Fruit fly (Drosophila melanogaster): ENCODE results near the gene CG6763.

The CG6763 gene

DNA sequence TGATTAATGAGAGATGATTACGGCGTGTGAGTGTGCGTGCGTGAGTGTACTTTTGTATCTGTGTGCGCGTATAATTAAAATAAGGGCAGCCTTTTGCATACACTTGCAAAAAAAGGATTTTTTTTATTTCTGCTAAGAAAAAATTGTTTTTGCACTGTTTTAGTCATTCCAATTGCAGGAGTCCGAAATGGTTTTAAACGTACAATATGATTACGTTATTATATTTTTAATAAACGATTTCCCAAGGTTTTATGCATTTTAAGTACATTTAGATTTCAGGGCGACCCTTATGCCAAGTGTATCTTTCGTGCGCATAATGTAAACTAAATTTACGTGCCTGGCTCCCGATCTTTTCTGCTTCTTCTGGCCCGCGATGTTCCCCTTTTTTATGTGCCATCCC, 51.1 kb downstream of the CG6763 start (continued):
- TF ChIP-seq net (GFP tag; optimal IDR thresholded peaks at IDR 0.05) (peak; percentile 35), Ets21C (GFP tag; optimal IDR thresholded peaks at IDR 0.05) (peak; percentile 22), Lpt (GFP tag; optimal IDR thresholded peaks at IDR 0.05) (no peak), vri (GFP tag; optimal IDR thresholded peaks at IDR 0.05) (peak; percentile 56), fd85E (GFP tag; optimal IDR thresholded peaks at IDR 0.05) (no peak), CG15336 (GFP tag; IDR thresholded peaks at IDR 0.05) (peak; percentile 46), CG10631 (GFP tag; optimal IDR thresholded peaks at IDR 0.05) (peak; percentile 66), acj6 (GFP tag; optimal IDR thresholded peaks at IDR 0.05) (peak; percentile 75), CG10669 (GFP tag; optimal IDR thresholded peaks at IDR 0.05) (peak; percentile 73), Sox15 (GFP tag; optimal IDR thresholded peaks at IDR 0.05) (peak; percentile 65), ss (GFP tag; optimal IDR thresholded peaks at IDR 0.05) (peak; percentile 12 to 47), CG32006 (GFP tag; optimal IDR thresholded peaks at IDR 0.05) (peak; percentile 55), esn (GFP tag; optimal IDR thresholded peaks at IDR 0.05) (peak; percentile 67), salr (GFP tag; optimal IDR thresholded peaks at IDR 0.05) (peak; percentile 7 to 48), Smox (GFP tag; optimal IDR thresholded peaks at IDR 0.05) (peak; percentile 60), CG8319 (GFP tag; optimal IDR thresholded peaks at IDR 0.05) (peak; percentile 63), spab (GFP tag; optimal IDR thresholded peaks at IDR 0.05) (peak; percentile 16), eg (GFP tag; IDR thresholded peaks at IDR 0.05) (peak; percentile 58), Gug (GFP tag; IDR thresholded peaks at IDR 0.05) (peak; percentile 54), Met (GFP tag; optimal IDR thresholded peaks at IDR 0.05) (peak; percentile 70), Eip78C (GFP tag) (peak; percentile 95), lz (GFP tag; optimal IDR thresholded peaks at IDR 0.05) (peak; percentile 44), CG9139 (GFP tag; optimal IDR thresholded peaks at IDR 0.05) (no peak), fkh (GFP tag; optimal IDR thresholded peaks at IDR 0.05) (no peak), CG6792 (GFP tag; optimal IDR thresholded peaks at IDR 0.05) (peak; percentile 69), CG1621 (tag; optimal IDR thresholded peaks at IDR 0.05) (peak; percentile 58), CG31627 (GFP tag; optimal IDR thresholded peaks at IDR 0.05) (peak; percentile 67)

DNA sequence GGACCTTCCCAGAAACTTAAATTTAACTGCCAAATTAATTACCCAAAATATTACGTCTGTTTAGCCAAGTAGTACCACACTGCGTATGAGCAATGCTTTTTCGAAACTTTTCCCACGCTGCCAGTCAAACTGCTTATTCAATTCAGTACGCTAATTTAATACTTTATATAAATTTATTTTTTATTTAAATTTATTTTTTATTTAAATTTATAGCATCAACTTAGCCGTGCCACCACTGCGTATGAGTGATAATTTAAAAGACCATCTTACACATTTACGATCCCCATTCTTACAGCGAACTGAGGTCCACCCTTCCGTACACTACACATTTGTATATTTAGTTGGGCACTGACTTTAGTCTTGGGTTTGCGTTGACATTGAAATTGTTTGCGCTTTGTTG, 51.8 kb downstream of the CG6763 start:
- TF ChIP-seq topi (GFP tag; optimal IDR thresholded peaks at IDR 0.05), result peak; percentile 13
- peak; percentile 20; the same call in 1 of the 3 replicates for TF ChIP-seq CG6163 (GFP tag; IDR thresholded peaks at IDR 0.05)
- peak; percentile 72 for TF ChIP-seq CG3032 (tag; optimal IDR thresholded peaks at IDR 0.05)
- no peak for TF ChIP-seq Met (GFP tag; optimal IDR thresholded peaks at IDR 0.05)
- TF ChIP-seq CG32006 (GFP tag; optimal IDR thresholded peaks at IDR 0.05), result peak; percentile 79
- peak; percentile 29 for TF ChIP-seq Sox15 (GFP tag; optimal IDR thresholded peaks at IDR 0.05)
- peak; percentile 41 for TF ChIP-seq fd59A (GFP tag; optimal IDR thresholded peaks at IDR 0.05)
- no peak for TF ChIP-seq CG31627 (GFP tag; optimal IDR thresholded peaks at IDR 0.05)
- peak; percentile 18 for TF ChIP-seq CG8319 (GFP tag; optimal IDR thresholded peaks at IDR 0.05)
- TF ChIP-seq fkh (GFP tag; optimal IDR thresholded peaks at IDR 0.05), result peak; percentile 71
- peak; percentile 53 for TF ChIP-seq spab (GFP tag; optimal IDR thresholded peaks at IDR 0.05)
- TF ChIP-seq Eip78C (GFP tag), result peak; percentile 82
- TF ChIP-seq acj6 (GFP tag; optimal IDR thresholded peaks at IDR 0.05), result peak; percentile 64
- peak; percentile 6 for TF ChIP-seq Hr39 (GFP tag; optimal IDR thresholded peaks at IDR 0.05)
- peak; percentile 65 for TF ChIP-seq CG11762 (GFP tag; optimal IDR thresholded peaks at IDR 0.05; ENCODE audit: insufficient read depth)
- TF ChIP-seq CG15336 (GFP tag; IDR thresholded peaks at IDR 0.05), result peak; percentile 78
- no peak for TF ChIP-seq CG6792 (GFP tag; optimal IDR thresholded peaks at IDR 0.05)
- TF ChIP-seq CG8119 (GFP tag; IDR thresholded peaks at IDR 0.05), result peak; percentile 66; the same call in 2 of the 3 replicates
- TF ChIP-seq vri (GFP tag; optimal IDR thresholded peaks at IDR 0.05), result peak; percentile 6
- no peak for TF ChIP-seq lz (GFP tag; optimal IDR thresholded peaks at IDR 0.05)
- TF ChIP-seq CG1621 (tag; optimal IDR thresholded peaks at IDR 0.05), result peak; percentile 18
- TF ChIP-seq CG7368 (GFP tag; optimal IDR thresholded peaks at IDR 0.05), result peak; percentile 41
- TF ChIP-seq Lpt (GFP tag; optimal IDR thresholded peaks at IDR 0.05), result no peak
- TF ChIP-seq Eip75B (GFP tag; optimal IDR thresholded peaks at IDR 0.05), result peak; percentile 44
- peak; percentile 67 for TF ChIP-seq CG10669 (GFP tag; optimal IDR thresholded peaks at IDR 0.05)
- TF ChIP-seq Smox (GFP tag; optimal IDR thresholded peaks at IDR 0.05), result no peak
- peak; percentile 66 for TF ChIP-seq Gug (GFP tag; IDR thresholded peaks at IDR 0.05)
- TF ChIP-seq Hr4 (GFP tag; optimal IDR thresholded peaks at IDR 0.05), result peak; percentile 53
- peak; percentile 68 for TF ChIP-seq CG6808 (GFP tag; optimal IDR thresholded peaks at IDR 0.05)
- peak; percentile 67 for TF ChIP-seq OdsH (GFP tag; optimal IDR thresholded peaks at IDR 0.05)
- peak; percentile 3 to 22 for TF ChIP-seq salr (GFP tag; optimal IDR thresholded peaks at IDR 0.05)
- TF ChIP-seq esn (GFP tag; optimal IDR thresholded peaks at IDR 0.05), result peak; percentile 15
- TF ChIP-seq CG3919 (GFP tag; optimal IDR thresholded peaks at IDR 0.05), result peak; percentile 63
- peak; percentile 67 for TF ChIP-seq Ets96B (tag; optimal IDR thresholded peaks at IDR 0.05)
- TF ChIP-seq Hr38 (GFP tag; optimal IDR thresholded peaks at IDR 0.05), result no peak
- TF ChIP-seq Sox14 (GFP tag; optimal IDR thresholded peaks at IDR 0.05), result peak; percentile 24
- TF ChIP-seq CG11902 (GFP tag; optimal IDR thresholded peaks at IDR 0.05), result peak; percentile 16
- peak; percentile 43 for TF ChIP-seq CG16779 (tag; optimal IDR thresholded peaks at IDR 0.05)
- peak; percentile 50 for TF ChIP-seq CG4318 (GFP tag; optimal IDR thresholded peaks at IDR 0.05)
- peak; percentile 58 for TF ChIP-seq CG34406 (GFP tag; optimal IDR thresholded peaks at IDR 0.05)
- TF ChIP-seq ss (GFP tag; optimal IDR thresholded peaks at IDR 0.05), result peak; percentile 30 to 65

All from whole organism, prepupa.